Worm (Caenorhabditis elegans) whole organism, mixed stage, embryonic: Measurements from ENCODE around the gene sulp-7.

ENCODE experiments used
- blmp-1 ChIP-seq: fragments of 150-350 bp; optimal IDR thresholded peaks from 2 replicates; lab custom pipeline; 2014; ENCODE audit warnings: missing biosample characterization, missing genetic modification characterization
- ceh-39 ChIP-seq: fragments of 150-350 bp; optimal IDR thresholded peaks from 2 replicates; lab custom pipeline; 2014; ENCODE audit warnings: missing biosample characterization, missing genetic modification characterization
- ceh-43 ChIP-seq: fragments of 200-800 bp; sonication (Bioruptor generic); optimal IDR thresholded peaks from 2 replicates; lab custom pipeline; 2018; ENCODE audit warnings: mild to moderate bottlenecking, missing genetic modification characterization, moderate library complexity, missing compliant biosample characterization
- flh-1 ChIP-seq: fragments of 200-800 bp; sonication (Bioruptor generic); optimal IDR thresholded peaks from 2 replicates; lab custom pipeline; 2018; ENCODE audit warnings: mild to moderate bottlenecking, missing genetic modification characterization, moderate library complexity, missing compliant biosample characterization
- mab-5 ChIP-seq: fragments of 150-350 bp; optimal IDR thresholded peaks from 2 replicates; lab custom pipeline; 2014; ENCODE audit warnings: missing biosample characterization, missing genetic modification characterization
- mep-1 ChIP-seq: fragments of 150-350 bp; optimal IDR thresholded peaks from 2 replicates; lab custom pipeline; 2017; ENCODE audit warnings: missing biosample characterization, missing genetic modification reagents, missing genetic modification characterization, inconsistent platforms
- nhr-12 ChIP-seq: fragments of 150-350 bp; optimal IDR thresholded peaks from 2 replicates; lab custom pipeline; 2014; ENCODE audit warnings: missing biosample characterization, missing genetic modification characterization
- nhr-237 ChIP-seq: fragments of 150-350 bp; optimal IDR thresholded peaks from 2 replicates; lab custom pipeline; 2014; ENCODE audit warnings: missing biosample characterization, missing genetic modification characterization
- pha-4 ChIP-seq: fragments of 150-350 bp; optimal IDR thresholded peaks from 2 replicates; lab custom pipeline; 2018; ENCODE audit warnings: missing biosample characterization, missing genetic modification reagents, missing genetic modification characterization
- snpc-4 ChIP-seq: fragments of 150-350 bp; optimal IDR thresholded peaks from 2 replicates; lab custom pipeline; 2014; ENCODE audit warnings: missing biosample characterization, missing genetic modification characterization
- unc-120 ChIP-seq: sonication (generic microtip); optimal IDR thresholded peaks from 2 replicates; lab custom pipeline; 2017; ENCODE audit warnings: missing genetic modification characterization, missing compliant biosample characterization; ENCODE audit not compliant: poor library complexity, severe bottlenecking
- unc-39 ChIP-seq: fragments of 150-350 bp; optimal IDR thresholded peaks from 2 replicates; lab custom pipeline; 2014; ENCODE audit warnings: missing biosample characterization, missing genetic modification characterization
- unc-62 ChIP-seq: fragments of 150-350 bp; optimal IDR thresholded peaks from 2 replicates; lab custom pipeline; 2014; ENCODE audit warnings: missing biosample characterization, missing genetic modification reagents, missing genetic modification characterization
- ztf-11 ChIP-seq: fragments of 150-350 bp; optimal IDR thresholded peaks from 2 replicates; lab custom pipeline; 2014; ENCODE audit warnings: missing biosample characterization, missing genetic modification characterization

DNA sequence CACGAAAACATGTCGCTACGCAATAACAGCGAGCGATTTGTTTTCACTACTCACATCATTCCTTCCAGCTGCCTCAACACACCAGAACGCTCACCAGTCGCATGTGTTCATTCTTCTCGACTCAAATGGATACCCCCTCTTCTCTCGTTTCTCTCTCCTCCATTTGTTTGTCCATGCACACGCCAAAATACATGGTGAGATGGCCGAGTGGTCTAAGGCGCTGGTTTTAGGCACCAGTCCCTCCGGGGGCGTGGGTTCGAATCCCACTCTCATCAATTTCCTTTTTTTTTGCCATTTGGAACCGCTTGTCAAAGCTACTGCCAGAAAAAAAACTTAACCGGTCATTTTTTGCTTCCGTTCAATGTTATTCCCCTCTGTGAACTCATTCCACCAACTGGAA, 15.0 kb downstream of the sulp-7 start:
- TF ChIP-seq mep-1 (peak; percentile 41), unc-39 (tag; lab: Kevin White, UChicago) (no peak), nhr-237 (tag; lab: Kevin White, UChicago) (peak; percentile 9), ceh-43 (GFP tag; lab: Kevin White, UChicago) (peak; percentile 75), ceh-39 (tag; lab: Kevin White, UChicago) (peak; percentile 16), pha-4 (peak; percentile 48), ztf-11 (tag; lab: Kevin White, UChicago) (peak; percentile 69), snpc-4 (no peak), mab-5 (no peak), flh-1 (GFP tag; lab: Kevin White, UChicago) (peak; percentile 31), blmp-1 (tag; lab: Kevin White, UChicago) (no peak), unc-62 (GFP tag; lab: Kevin White, UChicago) (no peak), nhr-12 (tag; lab: Kevin White, UChicago) (peak; percentile 6), unc-120 (tag; lab: Kevin White, UChicago) (peak; percentile 46)
